Fruit fly (Drosophila melanogaster) whole organism, prepupa: ENCODE results near the gene CG17292.
A peak's percentile ranks its signal among the peaks of the same experiment; 100 is the strongest.

ENCODE experiments used
- Blimp-1 ChIP-seq: fragments of 200-800 bp; sonication (Bioruptor generic); optimal IDR thresholded peaks from 3 replicates; lab custom pipeline; 2017; ENCODE audit warnings: missing biosample characterization, missing genetic modification characterization, mild to moderate bottlenecking, moderate library complexity, missing genetic modification reagents
- CG11294 ChIP-seq: fragments of 200-800 bp; sonication (Bioruptor generic); IDR thresholded peaks from 2 replicates; pipeline ENCODE4 v1.3.6; 2022; ENCODE audit warnings: missing biosample characterization, missing genetic modification characterization
- CG11762 ChIP-seq: fragments of 200-800 bp; sonication (Bioruptor generic); optimal IDR thresholded peaks from 3 replicates; lab custom pipeline; 2016; ENCODE audit warnings: missing biosample characterization, missing genetic modification characterization; ENCODE audit not compliant: insufficient read depth
- CG11902 ChIP-seq: fragments of 200-800 bp; sonication (Bioruptor generic); optimal IDR thresholded peaks from 3 replicates; lab custom pipeline; 2016; ENCODE audit warnings: missing biosample characterization, missing genetic modification characterization
- CG15336 ChIP-seq: fragments of 200-800 bp; sonication (Bioruptor generic); IDR thresholded peaks from 2 replicates; pipeline ENCODE4 v1.3.6; 2022; ENCODE audit warnings: missing biosample characterization, missing genetic modification characterization
- CG16779 ChIP-seq: fragments of 200-800 bp; sonication (Bioruptor generic); optimal IDR thresholded peaks from 3 replicates; lab custom pipeline; 2017; ENCODE audit warnings: missing biosample characterization, mild to moderate bottlenecking, missing genetic modification characterization
- CG3032 ChIP-seq: fragments of 200-800 bp; optimal IDR thresholded peaks from 2 replicates; lab custom pipeline; 2019; ENCODE audit warnings: missing biosample characterization, mild to moderate bottlenecking, missing genetic modification characterization, moderate library complexity
- CG6163 ChIP-seq: fragments of 200-800 bp; sonication (Bioruptor generic); IDR thresholded peaks from 3 replicates; pipeline ENCODE4 v1.3.6; 2022; ENCODE audit warnings: missing biosample characterization, missing genetic modification characterization
- CG6276 ChIP-seq: fragments of 200-800 bp; sonication (Bioruptor generic); optimal IDR thresholded peaks from 2 replicates; lab custom pipeline; 2017; ENCODE audit warnings: missing biosample characterization, mild to moderate bottlenecking, missing genetic modification characterization
- CG6792 ChIP-seq: fragments of 200-800 bp; sonication (Bioruptor generic); optimal IDR thresholded peaks from 3 replicates; lab custom pipeline; 2016; ENCODE audit warnings: missing biosample characterization, missing genetic modification characterization
- CG6808 ChIP-seq: fragments of 200-800 bp; sonication (Bioruptor generic); optimal IDR thresholded peaks from 3 replicates; lab custom pipeline; 2017; ENCODE audit warnings: missing biosample characterization, missing genetic modification characterization, mild to moderate bottlenecking, moderate library complexity, missing genetic modification reagents
- CG6854 ChIP-seq: fragments of 200-800 bp; sonication (Bioruptor generic); optimal IDR thresholded peaks from 2 replicates; lab custom pipeline; 2017; ENCODE audit warnings: missing biosample characterization, mild to moderate bottlenecking, missing genetic modification characterization
- CG7368 ChIP-seq: fragments of 200-800 bp; sonication (Bioruptor generic); optimal IDR thresholded peaks from 3 replicates; lab custom pipeline; 2016; ENCODE audit warnings: missing biosample characterization, missing genetic modification characterization
- CG8119 ChIP-seq: fragments of 200-800 bp; sonication (Bioruptor generic); IDR thresholded peaks from 3 replicates; pipeline ENCODE4 v1.3.6; 2022; ENCODE audit warnings: missing biosample characterization, missing genetic modification characterization
- CG8319 ChIP-seq: fragments of 200-800 bp; sonication (Bioruptor generic); optimal IDR thresholded peaks from 3 replicates; lab custom pipeline; 2016; ENCODE audit warnings: missing biosample characterization, missing genetic modification characterization
- CG8632 ChIP-seq: fragments of 200-800 bp; sonication (Bioruptor generic); optimal IDR thresholded peaks from 3 replicates; lab custom pipeline; 2016; ENCODE audit warnings: missing biosample characterization, missing genetic modification characterization
- CG9139 ChIP-seq: fragments of 200-800 bp; sonication (Bioruptor generic); optimal IDR thresholded peaks from 3 replicates; lab custom pipeline; 2017; ENCODE audit warnings: missing biosample characterization, mild to moderate bottlenecking, missing genetic modification characterization
- Eip78C ChIP-seq: fragments of 200-800 bp; sonication (Bioruptor generic); peaks from one replicate; lab custom pipeline; 2016; ENCODE audit warnings: missing biosample characterization, missing genetic modification characterization
- Ets96B ChIP-seq: fragments of 200-800 bp; optimal IDR thresholded peaks from 2 replicates; lab custom pipeline; 2019; ENCODE audit warnings: missing biosample characterization, mild to moderate bottlenecking, missing genetic modification characterization, moderate library complexity
- Hr38 ChIP-seq: sonication (Bioruptor generic); optimal IDR thresholded peaks from 2 replicates; lab custom pipeline; 2016; ENCODE audit warnings: missing biosample characterization, missing genetic modification characterization
- Hr4 ChIP-seq: fragments of 200-800 bp; sonication (Bioruptor generic); optimal IDR thresholded peaks from 3 replicates; lab custom pipeline; 2016; ENCODE audit warnings: missing biosample characterization, missing genetic modification characterization
- OdsH ChIP-seq: fragments of 200-800 bp; sonication (Bioruptor generic); optimal IDR thresholded peaks from 3 replicates; lab custom pipeline; 2016; ENCODE audit warnings: missing biosample characterization, missing genetic modification characterization
- dac ChIP-seq: fragments of 200-800 bp; sonication (Bioruptor generic); optimal IDR thresholded peaks from 2 replicates; lab custom pipeline; 2017; ENCODE audit warnings: missing biosample characterization, mild to moderate bottlenecking, missing genetic modification characterization
- dsx ChIP-seq: fragments of 200-800 bp; optimal IDR thresholded peaks from 3 replicates; lab custom pipeline; 2019; ENCODE audit warnings: missing biosample characterization, mild to moderate bottlenecking, missing genetic modification characterization, moderate library complexity; ENCODE audit not compliant: poor library complexity, severe bottlenecking
- esn ChIP-seq: fragments of 200-800 bp; sonication (Bioruptor generic); optimal IDR thresholded peaks from 2 replicates; lab custom pipeline; 2016; ENCODE audit warnings: missing biosample characterization, mild to moderate bottlenecking, missing genetic modification characterization, moderate library complexity
- fkh ChIP-seq: fragments of 200-800 bp; sonication (Bioruptor generic); optimal IDR thresholded peaks from 3 replicates; lab custom pipeline; 2017; ENCODE audit warnings: missing biosample characterization, mild to moderate bottlenecking, missing genetic modification characterization, moderate library complexity
- lz ChIP-seq: fragments of 200-800 bp; sonication (Bioruptor generic); optimal IDR thresholded peaks from 3 replicates; lab custom pipeline; 2016; ENCODE audit warnings: missing biosample characterization, missing genetic modification characterization
- net ChIP-seq: fragments of 200-800 bp; sonication (Bioruptor generic); optimal IDR thresholded peaks from 3 replicates; lab custom pipeline; 2016; ENCODE audit warnings: missing biosample characterization, missing genetic modification characterization
- pdm3 ChIP-seq: fragments of 200-800 bp; sonication (Bioruptor generic); optimal IDR thresholded peaks from 3 replicates; lab custom pipeline; 2016; ENCODE audit warnings: missing biosample characterization, missing genetic modification characterization
- spab ChIP-seq: fragments of 200-800 bp; sonication (Bioruptor generic); optimal IDR thresholded peaks from 2 replicates; lab custom pipeline; 2017; ENCODE audit warnings: missing biosample characterization, mild to moderate bottlenecking, missing genetic modification characterization, missing genetic modification reagents
- ss ChIP-seq, 2 experiments: fragments of 200-800 bp; sonication (Bioruptor generic); optimal IDR thresholded peaks; 2 replicates in 1 of 2; 3 replicates in 1 of 2; lab custom pipeline; 2017 to 2018; ENCODE audit warnings: mild to moderate bottlenecking in 2 of 2, missing biosample characterization in 2 of 2, missing genetic modification characterization in 2 of 2, moderate library complexity in 1 of 2
- svp ChIP-seq: fragments of 200-800 bp; sonication (Bioruptor generic); peaks from one replicate; lab custom pipeline; 2016; ENCODE audit warnings: missing biosample characterization, missing genetic modification characterization
- topi ChIP-seq: fragments of 200-800 bp; sonication (Bioruptor generic); optimal IDR thresholded peaks from 3 replicates; lab custom pipeline; 2016; ENCODE audit warnings: missing biosample characterization, missing genetic modification characterization
- vri ChIP-seq: fragments of 200-800 bp; sonication (Bioruptor generic); optimal IDR thresholded peaks from 3 replicates; lab custom pipeline; 2016; ENCODE audit warnings: missing biosample characterization, mild to moderate bottlenecking, missing genetic modification characterization

Gene CG17292

DNA sequence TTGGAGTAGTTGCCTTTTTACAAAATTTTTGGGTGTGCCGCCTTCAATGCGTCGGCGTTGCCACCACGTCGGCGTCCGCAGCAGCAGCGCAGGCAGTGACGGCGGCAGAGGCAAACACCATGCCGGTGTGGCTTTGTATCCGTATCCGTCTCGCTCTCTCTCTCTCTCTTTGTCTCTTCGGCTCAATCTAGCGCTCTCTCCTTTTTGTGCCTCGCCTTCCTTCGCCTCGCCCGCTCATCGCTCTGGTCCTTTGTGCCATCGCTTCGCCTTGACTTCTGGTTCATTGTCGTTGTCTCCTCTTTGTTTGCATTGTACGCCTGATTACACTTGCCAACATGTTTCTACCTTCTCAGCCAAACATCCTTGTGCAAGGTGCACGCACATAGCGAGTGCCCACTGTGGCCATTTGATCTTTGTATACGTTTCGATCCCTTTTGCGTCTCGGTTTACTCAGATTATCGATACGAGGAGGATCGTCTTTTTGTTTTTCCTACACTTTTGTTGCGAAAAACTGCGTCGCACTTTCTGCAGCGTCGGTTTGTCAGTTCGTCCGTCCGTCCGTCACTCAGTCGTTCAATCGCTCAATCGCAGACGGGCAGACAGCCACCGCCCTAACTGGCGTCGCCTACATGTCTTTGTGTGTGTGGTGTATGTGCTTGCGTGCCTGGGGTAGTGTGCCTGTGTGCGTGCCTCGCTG is 46.2 kb downstream of the CG17292 start (continued):
- TF ChIP-seq fkh (GFP tag; lab: Kevin White, UChicago) (peak; percentile 16), CG7368 (peak; percentile 60), Ets96B (peak; percentile 76), topi (GFP tag; lab: Kevin White, UChicago) (peak; percentile 78), net (peak; percentile 59), CG11762 (GFP tag; lab: Kevin White, UChicago) (no peak), pdm3 (GFP tag; lab: Kevin White, UChicago) (peak; percentile 75), OdsH (GFP tag; lab: Kevin White, UChicago) (peak; percentile 58), Hr4 (GFP tag; lab: Kevin White, UChicago) (peak; percentile 56), dsx (GFP tag; lab: Kevin White, UChicago) (peak; percentile 84), CG6163 (GFP tag; lab: Robert Waterston, UW) (peak; percentile 82), spab (GFP tag; lab: Kevin White, UChicago) (peak; percentile 75), CG11902 (peak; percentile 30), CG3032 (tag; lab: Kevin White, UChicago) (peak; percentile 63), CG11294 (GFP tag; lab: Robert Waterston, UW) (peak; percentile 51; the same call in 1 of the 2 replicates), CG6792 (GFP tag; lab: Kevin White, UChicago) (peak; percentile 76), CG9139 (GFP tag; lab: Kevin White, UChicago) (peak; percentile 47), CG16779 (tag; lab: Kevin White, UChicago) (peak; percentile 61)

DNA sequence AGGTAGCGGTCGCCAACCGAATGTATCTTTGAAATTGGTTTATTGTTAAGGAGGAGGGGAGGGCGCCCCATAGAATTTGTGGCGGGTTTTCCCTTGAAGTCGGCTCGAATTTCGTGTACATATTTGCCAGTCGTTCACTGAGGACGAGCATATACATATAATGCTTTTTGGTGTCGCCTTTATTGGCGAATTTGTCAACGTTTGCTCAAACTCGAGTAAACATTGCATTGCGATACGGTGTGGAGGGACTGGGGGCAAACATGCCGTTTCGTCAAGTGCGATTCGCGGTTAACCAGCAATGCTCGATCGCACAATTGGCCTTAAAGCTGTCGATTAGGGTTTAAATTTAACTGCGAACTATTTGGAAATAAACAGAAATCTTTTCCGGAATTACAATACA is 47.3 kb downstream of the CG17292 start:
- TF ChIP-seq fkh (GFP tag; lab: Kevin White, UChicago) (peak; percentile 34), Eip78C (GFP tag; lab: Kevin White, UChicago) (peak; percentile 52), esn (GFP tag; lab: Kevin White, UChicago) (peak; percentile 23), CG8632 (GFP tag; lab: Kevin White, UChicago) (no peak), svp (GFP tag; lab: Kevin White, UChicago) (peak; percentile 31), CG6854 (GFP tag; lab: Kevin White, UChicago) (no peak), Blimp-1 (GFP tag; lab: Kevin White, UChicago) (peak; percentile 4), vri (GFP tag; lab: Kevin White, UChicago) (peak; percentile 20)

- no peak for TF ChIP-seq lz (GFP tag; lab: Kevin White, UChicago)
- TF ChIP-seq svp (GFP tag; lab: Kevin White, UChicago), result peak; percentile 57
- 0 out of 3 replicates have a peak, but pooled peaks have one; percentile 17 for TF ChIP-seq CG8119 (GFP tag; lab: Robert Waterston, UW)
- no peak for TF ChIP-seq CG15336 (GFP tag; lab: Robert Waterston, UW)
- peak; percentile 36 to 49 for TF ChIP-seq ss (GFP tag; optimal IDR thresholded peaks at IDR 0.05; lab: Kevin White, UChicago)
- TF ChIP-seq spab (GFP tag; lab: Kevin White, UChicago), result peak; percentile 11
- peak; percentile 38 for TF ChIP-seq CG9139 (GFP tag; lab: Kevin White, UChicago)
- no peak for TF ChIP-seq Hr38 (GFP tag; lab: Kevin White, UChicago)
- peak; percentile 32 for TF ChIP-seq CG6808
- no peak for TF ChIP-seq dac (GFP tag; lab: Kevin White, UChicago)
- TF ChIP-seq Eip78C (GFP tag; lab: Kevin White, UChicago), result peak; percentile 61
- TF ChIP-seq CG6276 (GFP tag; lab: Kevin White, UChicago), result peak; percentile 22
- TF ChIP-seq CG8319 (GFP tag; lab: Kevin White, UChicago), result no peak
Measured at dm6 chr2L:8418113-8418885, 48.0 kb downstream of the CG17292 start.
